Worm (Caenorhabditis elegans) whole organism, L2 larva: ENCODE results near the gene srw-85.

Experiments
- Y55F3AM.14 ChIP-seq: fragments of 200-800 bp; sonication (Bioruptor generic); optimal IDR thresholded peaks from 2 replicates; lab custom pipeline; 2018; ENCODE audit warnings: mild to moderate bottlenecking, missing genetic modification characterization, missing compliant biosample characterization
- blmp-1 ChIP-seq: sonication (generic microtip); optimal IDR thresholded peaks from 2 replicates; lab custom pipeline; 2017; ENCODE audit warnings: missing genetic modification characterization, mild to moderate bottlenecking, missing compliant biosample characterization, antibody characterized with exemption, moderate library complexity; ENCODE audit not compliant: insufficient read depth
- dmd-4 ChIP-seq: sonication (generic microtip); optimal IDR thresholded peaks from 2 replicates; lab custom pipeline; 2017; ENCODE audit warnings: missing biosample characterization, missing genetic modification characterization
- elt-3 ChIP-seq: sonication (generic microtip); optimal IDR thresholded peaks from 2 replicates; lab custom pipeline; 2017; ENCODE audit warnings: missing biosample characterization, missing genetic modification characterization
- nhr-12 ChIP-seq: fragments of 150-350 bp; optimal IDR thresholded peaks from 2 replicates; lab custom pipeline; 2014; ENCODE audit warnings: missing biosample characterization, missing genetic modification characterization
- ztf-11 ChIP-seq: sonication (generic microtip); optimal IDR thresholded peaks from 2 replicates; lab custom pipeline; 2017; ENCODE audit warnings: missing biosample characterization, missing genetic modification characterization

- TF ChIP-seq elt-3 (tag; lab: Kevin White, UChicago) (no peak), dmd-4 (no peak), nhr-12 (no peak), blmp-1 (no peak), ztf-11 (tag; lab: Kevin White, UChicago) (no peak), Y55F3AM.14 (no peak)
Measured at ce11 chrV:19432030-19432429, 1.1 kb upstream of the srw-85 start.
